Worm (Caenorhabditis elegans): Measurements from ENCODE around the gene ZK596.2.

ce11 chrIV:10958230-10958588, 49.1 kb upstream of the ZK596.2 start, which contains the start of gene sri-19:
- no peak for TF ChIP-seq ceh-13 (GFP tag; optimal IDR thresholded peaks at IDR 0.05)
- TF ChIP-seq tbx-11 (GFP tag; IDR thresholded peaks at IDR 0.05), result no peak
- TF ChIP-seq flt-1 (GFP tag; IDR thresholded peaks at IDR 0.05), result no peak
- TF ChIP-seq pes-1 (GFP tag; IDR thresholded peaks at IDR 0.05), result no peak

Data from whole organism, early embryonic.